Fruit fly (Drosophila melanogaster): Measurements from ENCODE around the gene CG15403.

CG15403 gene

DNA sequence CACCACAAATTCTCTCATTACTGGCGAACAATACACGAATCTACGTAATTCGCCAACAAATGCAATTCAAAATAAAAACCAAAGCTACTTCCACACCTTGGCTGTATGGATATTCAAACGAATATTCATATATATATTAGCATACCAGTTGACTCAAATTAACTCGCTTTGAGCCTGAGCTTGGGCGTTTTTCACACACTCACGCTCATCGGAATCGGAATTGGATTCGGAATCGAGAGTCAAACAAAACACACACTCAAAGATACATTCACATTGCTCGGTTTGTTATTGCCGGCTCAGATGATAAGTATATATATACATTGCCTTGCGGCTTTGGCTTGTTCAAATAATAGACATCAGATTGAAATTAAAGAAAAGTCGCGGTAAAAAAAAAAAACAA, 6.2 kb upstream of the CG15403 start:
- TF ChIP-seq cnc (optimal IDR thresholded peaks at IDR 0.05) = no peak
- TF ChIP-seq CG12768 (GFP tag; optimal IDR thresholded peaks at IDR 0.05) = no peak
- no peak for TF ChIP-seq Mnt (GFP tag; optimal IDR thresholded peaks at IDR 0.05)
- TF ChIP-seq CG7101 (tag; optimal IDR thresholded peaks at IDR 0.05) = no peak
- TF ChIP-seq Crg-1 (GFP tag; optimal IDR thresholded peaks at IDR 0.05) = no peak
- TF ChIP-seq CG14711 (tag; optimal IDR thresholded peaks at IDR 0.05) = no peak
- TF ChIP-seq CG5204 (GFP tag; optimal IDR thresholded peaks at IDR 0.05) = no peak
- TF ChIP-seq CG7045 (GFP tag; optimal IDR thresholded peaks at IDR 0.05) = no peak
- no peak for TF ChIP-seq CG1620 (GFP tag; optimal IDR thresholded peaks at IDR 0.05)
- no peak for TF ChIP-seq CG11617 (GFP tag; optimal IDR thresholded peaks at IDR 0.05)
- no peak for TF ChIP-seq Clk (GFP tag; optimal IDR thresholded peaks at IDR 0.05)
- TF ChIP-seq toe (GFP tag; optimal IDR thresholded peaks at IDR 0.05) = no peak

dm6 chr2L:3123562-3124345, 4.7 kb upstream of the CG15403 start:
- TF ChIP-seq ovo (GFP tag; optimal IDR thresholded peaks at IDR 0.05) (no peak), Mnt (GFP tag; optimal IDR thresholded peaks at IDR 0.05) (no peak), bab1 (GFP tag; optimal IDR thresholded peaks at IDR 0.05) (no peak), toe (GFP tag; optimal IDR thresholded peaks at IDR 0.05) (no peak), CG7045 (GFP tag; optimal IDR thresholded peaks at IDR 0.05) (no peak), CG1620 (GFP tag; optimal IDR thresholded peaks at IDR 0.05) (no peak), CG33017 (tag; optimal IDR thresholded peaks at IDR 0.05) (no peak), kay (GFP tag; ENCODE audit: borderline replicate concordance) (no peak), Crg-1 (GFP tag; optimal IDR thresholded peaks at IDR 0.05) (no peak), cic (GFP tag; optimal IDR thresholded peaks at IDR 0.05) (no peak), Clk (GFP tag; optimal IDR thresholded peaks at IDR 0.05) (no peak), pad (GFP tag; optimal IDR thresholded peaks at IDR 0.05) (no peak), tj (GFP tag; optimal IDR thresholded peaks at IDR 0.05) (no peak), CG12768 (GFP tag; optimal IDR thresholded peaks at IDR 0.05) (no peak), Hr96 (GFP tag; optimal IDR thresholded peaks at IDR 0.05) (no peak), CG11617 (GFP tag; optimal IDR thresholded peaks at IDR 0.05) (no peak)

DNA sequence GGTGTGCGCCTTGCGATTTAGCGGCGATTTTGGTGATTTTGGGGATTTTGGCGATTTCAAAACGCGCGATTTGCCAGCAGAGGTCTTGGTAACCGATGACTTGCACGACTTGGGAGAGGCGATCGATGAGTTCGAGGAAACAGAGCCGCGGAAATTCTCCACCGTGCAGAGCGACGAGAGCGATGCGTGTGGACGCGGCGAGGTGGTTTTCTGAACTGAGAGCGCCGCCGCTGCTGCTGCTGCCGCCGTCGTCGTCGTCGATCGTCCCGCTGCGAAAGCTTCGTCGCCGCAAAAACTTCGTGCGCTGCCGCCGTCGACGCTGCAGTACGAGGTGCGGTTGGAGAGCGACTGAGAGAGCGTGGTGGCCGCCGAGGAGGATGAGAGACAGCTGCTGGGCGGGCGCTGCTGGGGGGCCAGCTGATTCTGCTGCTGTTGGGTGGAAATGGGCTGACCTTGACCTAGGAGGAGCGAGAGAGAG, 3.9 kb upstream of the CG15403 start:
- TF ChIP-seq kay (GFP tag; ENCODE audit: borderline replicate concordance) (no peak), tj (GFP tag; optimal IDR thresholded peaks at IDR 0.05) (peak; percentile 21), cnc (optimal IDR thresholded peaks at IDR 0.05) (peak in 1 of 2 experiments; percentile 18)

- no peak for TF ChIP-seq toe (GFP tag; optimal IDR thresholded peaks at IDR 0.05)
- TF ChIP-seq Clk (GFP tag; optimal IDR thresholded peaks at IDR 0.05) = no peak
- no peak for TF ChIP-seq Hr96 (GFP tag; optimal IDR thresholded peaks at IDR 0.05)
- no peak for TF ChIP-seq Mnt (GFP tag; optimal IDR thresholded peaks at IDR 0.05)
- TF ChIP-seq CG12768 (GFP tag; optimal IDR thresholded peaks at IDR 0.05) = no peak
- TF ChIP-seq CG1620 (GFP tag; optimal IDR thresholded peaks at IDR 0.05) = no peak
- TF ChIP-seq CG7045 (GFP tag; optimal IDR thresholded peaks at IDR 0.05) = no peak
- no peak for TF ChIP-seq pad (GFP tag; optimal IDR thresholded peaks at IDR 0.05)
- no peak for TF ChIP-seq kay (GFP tag; ENCODE audit: borderline replicate concordance)
- no peak for TF ChIP-seq CG11617 (GFP tag; optimal IDR thresholded peaks at IDR 0.05)
- no peak for TF ChIP-seq ovo (GFP tag; optimal IDR thresholded peaks at IDR 0.05)
- TF ChIP-seq cic (GFP tag; optimal IDR thresholded peaks at IDR 0.05) = no peak
- TF ChIP-seq CG14711 (tag; optimal IDR thresholded peaks at IDR 0.05) = no peak
- TF ChIP-seq cnc (optimal IDR thresholded peaks at IDR 0.05) = no peak
- no peak for TF ChIP-seq CG5204 (GFP tag; optimal IDR thresholded peaks at IDR 0.05)
- TF ChIP-seq CG7101 (tag; optimal IDR thresholded peaks at IDR 0.05) = no peak
- no peak for TF ChIP-seq CG33017 (tag; optimal IDR thresholded peaks at IDR 0.05)
- TF ChIP-seq Crg-1 (GFP tag; optimal IDR thresholded peaks at IDR 0.05) = no peak
- TF ChIP-seq tj (GFP tag; optimal IDR thresholded peaks at IDR 0.05) = no peak
Observed at dm6 chr2L:3127813-3128212, 622 bp upstream of the CG15403 start.

DNA sequence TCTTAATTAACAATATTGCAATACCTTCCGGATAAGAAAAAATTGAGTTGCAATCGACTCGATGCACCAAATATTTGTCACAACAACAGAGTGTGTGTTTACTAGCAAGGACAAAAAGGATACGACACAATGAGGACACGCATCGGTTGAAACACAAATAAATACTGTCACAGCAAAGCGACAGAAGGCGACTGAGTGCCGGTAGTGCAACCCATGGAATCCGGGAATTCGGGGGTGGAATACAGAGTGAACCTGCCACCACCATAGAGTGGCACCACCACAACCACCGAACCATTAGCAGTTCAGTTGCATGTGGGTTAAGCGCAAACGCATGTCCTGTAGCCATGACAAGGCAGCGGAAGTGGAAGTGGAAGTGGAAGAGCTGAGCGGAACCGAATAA, 2.0 kb downstream of the CG15403 start:
- TF ChIP-seq Mnt (GFP tag; optimal IDR thresholded peaks at IDR 0.05) (no peak), CG7045 (GFP tag; optimal IDR thresholded peaks at IDR 0.05) (no peak), cnc (optimal IDR thresholded peaks at IDR 0.05) (no peak), kay (GFP tag; ENCODE audit: borderline replicate concordance) (no peak), pad (GFP tag; optimal IDR thresholded peaks at IDR 0.05) (no peak), CG14711 (tag; optimal IDR thresholded peaks at IDR 0.05) (no peak), CG7101 (tag; optimal IDR thresholded peaks at IDR 0.05) (no peak), tj (GFP tag; optimal IDR thresholded peaks at IDR 0.05) (no peak), ovo (GFP tag; optimal IDR thresholded peaks at IDR 0.05) (no peak), CG12768 (GFP tag; optimal IDR thresholded peaks at IDR 0.05) (no peak), cic (GFP tag; optimal IDR thresholded peaks at IDR 0.05) (no peak), toe (GFP tag; optimal IDR thresholded peaks at IDR 0.05) (no peak)

dm6 chr2L:3131641-3132040, 3.2 kb downstream of the CG15403 start:
- TF ChIP-seq kay (GFP tag; ENCODE audit: borderline replicate concordance) = no peak
- TF ChIP-seq bab1 (GFP tag; optimal IDR thresholded peaks at IDR 0.05) = no peak
- TF ChIP-seq Mnt (GFP tag; optimal IDR thresholded peaks at IDR 0.05) = no peak
- no peak for TF ChIP-seq pad (GFP tag; optimal IDR thresholded peaks at IDR 0.05)
- no peak for TF ChIP-seq CG7045 (GFP tag; optimal IDR thresholded peaks at IDR 0.05)
- TF ChIP-seq tj (GFP tag; optimal IDR thresholded peaks at IDR 0.05) = no peak
- no peak for TF ChIP-seq CG1620 (GFP tag; optimal IDR thresholded peaks at IDR 0.05)
- TF ChIP-seq CG12768 (GFP tag; optimal IDR thresholded peaks at IDR 0.05) = no peak
- TF ChIP-seq cic (GFP tag; optimal IDR thresholded peaks at IDR 0.05) = no peak
- TF ChIP-seq cnc (optimal IDR thresholded peaks at IDR 0.05) = no peak
- TF ChIP-seq CG7101 (tag; optimal IDR thresholded peaks at IDR 0.05) = no peak
- no peak for TF ChIP-seq CG11617 (GFP tag; optimal IDR thresholded peaks at IDR 0.05)
- no peak for TF ChIP-seq Hr96 (GFP tag; optimal IDR thresholded peaks at IDR 0.05)
